Worm (Caenorhabditis elegans): ENCODE measurements around the gene C03B1.13.

C03B1.13 gene

DNA sequence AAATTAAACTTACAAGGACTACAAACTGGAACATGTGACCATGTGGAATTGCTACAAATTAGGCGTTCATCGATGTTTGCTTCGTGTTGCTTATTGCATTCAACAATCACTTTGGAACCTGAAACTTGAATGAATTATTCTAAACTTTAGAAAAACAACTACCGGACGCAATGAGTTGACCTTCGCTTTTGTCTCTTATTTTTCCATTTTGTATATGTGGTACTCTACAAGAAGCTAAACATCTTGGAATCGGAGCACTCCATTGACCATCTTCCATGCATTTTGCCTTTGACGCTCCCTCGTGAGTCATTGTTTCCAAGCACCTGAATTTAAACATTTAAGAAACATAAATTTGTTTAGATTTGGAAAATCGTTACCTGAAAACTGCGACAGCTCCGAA lies 48.8 kb downstream of the C03B1.13 start:
- TF ChIP-seq sem-4 (tag; optimal IDR thresholded peaks at IDR 0.05) (no peak), ztf-11 (tag; optimal IDR thresholded peaks at IDR 0.05) (no peak), skn-1 (tag; optimal IDR thresholded peaks at IDR 0.05) (no peak), unc-62 (GFP tag; optimal IDR thresholded peaks at IDR 0.05) (no peak), peb-1 (tag; optimal IDR thresholded peaks at IDR 0.05) (no peak), nhr-12 (tag; optimal IDR thresholded peaks at IDR 0.05) (no peak), elt-1 (tag; optimal IDR thresholded peaks at IDR 0.05) (no peak), mab-5 (tag; optimal IDR thresholded peaks at IDR 0.05) (no peak), nhr-10 (tag; optimal IDR thresholded peaks at IDR 0.05) (no peak), nhr-23 (tag; optimal IDR thresholded peaks at IDR 0.05) (no peak), nhr-21 (tag; optimal IDR thresholded peaks at IDR 0.05) (no peak), mbf-1 (tag; optimal IDR thresholded peaks at IDR 0.05) (no peak), nhr-129 (tag; optimal IDR thresholded peaks at IDR 0.05) (no peak), ztf-1 (GFP tag; conservative IDR thresholded peaks at IDR 0.05) (no peak), nhr-11 (tag; optimal IDR thresholded peaks at IDR 0.05) (no peak), lin-11 (tag; optimal IDR thresholded peaks at IDR 0.05) (no peak), R02D3.7 (tag; optimal IDR thresholded peaks at IDR 0.05) (no peak), alr-1 (tag; optimal IDR thresholded peaks at IDR 0.05) (no peak), nhr-6 (tag; optimal IDR thresholded peaks at IDR 0.05) (no peak), fos-1 (tag; optimal IDR thresholded peaks at IDR 0.05) (no peak)

DNA sequence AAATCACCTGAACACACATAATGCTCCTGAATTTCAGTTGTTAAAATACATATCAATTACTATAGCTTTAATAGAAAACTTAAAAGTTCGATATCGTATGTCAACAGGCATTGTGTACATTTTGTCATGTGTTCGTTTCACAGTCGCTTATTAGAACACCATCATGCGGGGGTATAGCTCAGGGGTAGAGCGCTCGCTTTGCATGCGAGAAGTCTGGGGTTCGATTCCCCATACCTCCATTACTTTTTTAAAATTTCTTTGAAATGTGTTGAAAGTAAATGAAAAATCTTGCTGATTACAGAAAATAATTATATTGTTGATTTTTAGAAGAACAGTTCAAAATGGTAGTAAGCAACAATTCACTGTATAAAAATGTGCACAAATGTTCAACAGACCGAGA lies 51.7 kb downstream of the C03B1.13 start:
- TF ChIP-seq nhr-11 (tag; optimal IDR thresholded peaks at IDR 0.05) = peak; percentile 30
- no peak for TF ChIP-seq nhr-6 (tag; optimal IDR thresholded peaks at IDR 0.05)
- peak; percentile 37 for TF ChIP-seq sma-9 (GFP tag; optimal IDR thresholded peaks at IDR 0.05)
- no peak for TF ChIP-seq sma-9 (tag; optimal IDR thresholded peaks at IDR 0.05)
- peak; percentile 48 for TF ChIP-seq sma-3 (GFP tag; optimal IDR thresholded peaks at IDR 0.05)
- TF ChIP-seq ztf-4 (tag; optimal IDR thresholded peaks at IDR 0.05) = no peak
- no peak for TF ChIP-seq lin-39 (tag; optimal IDR thresholded peaks at IDR 0.05)
- TF ChIP-seq R02D3.7 (tag; optimal IDR thresholded peaks at IDR 0.05) = no peak
- TF ChIP-seq elt-3 (tag; optimal IDR thresholded peaks at IDR 0.05) = no peak
- peak; percentile 32 for TF ChIP-seq crh-2 (tag; optimal IDR thresholded peaks at IDR 0.05)
- peak; percentile 8 for TF ChIP-seq nhr-21 (tag; optimal IDR thresholded peaks at IDR 0.05)
- TF ChIP-seq dmd-4 (tag; optimal IDR thresholded peaks at IDR 0.05) = no peak
- peak; percentile 45 for TF ChIP-seq fos-1 (tag; optimal IDR thresholded peaks at IDR 0.05)

Data from whole organism, L2 larva.